Worm (Caenorhabditis elegans) whole organism, midembryonic: ENCODE data around the gene lgc-15.

Experiments used
- T22C8.4 ChIP-seq: fragments of 200-800 bp; sonication (Bioruptor generic); IDR thresholded peaks from 2 replicates; pipeline ENCODE4 v1.3.6; 2022; ENCODE audit warnings: missing genetic modification characterization, missing compliant biosample characterization
- cog-1 ChIP-seq: sonication (generic microtip); optimal IDR thresholded peaks from 2 replicates; lab custom pipeline; 2016; ENCODE audit warnings: missing genetic modification characterization, missing compliant biosample characterization
- flt-1 ChIP-seq: fragments of 200-800 bp; sonication (Bioruptor generic); IDR thresholded peaks from 2 replicates; pipeline ENCODE4 v1.3.6; 2022; ENCODE audit warnings: missing genetic modification characterization, missing compliant biosample characterization
- klf-2 ChIP-seq: fragments of 200-800 bp; sonication (Bioruptor generic); conservative IDR thresholded peaks from 2 replicates; pipeline ENCODE4 v1.3.6; 2022; ENCODE audit warnings: missing genetic modification reagents, missing genetic modification characterization, missing compliant biosample characterization
- ref-1 ChIP-seq: fragments of 200-800 bp; sonication (Bioruptor generic); conservative IDR thresholded peaks from 2 replicates; pipeline ENCODE4 v1.3.6; 2022; ENCODE audit warnings: missing genetic modification reagents, missing genetic modification characterization, missing compliant biosample characterization
- tab-1 ChIP-seq: fragments of 200-800 bp; sonication (Bioruptor generic); IDR thresholded peaks from 2 replicates; pipeline ENCODE4 v1.3.6; 2022; ENCODE audit warnings: missing genetic modification characterization, missing compliant biosample characterization
- ztf-23 ChIP-seq: fragments of 200-800 bp; sonication (Bioruptor generic); IDR thresholded peaks from 2 replicates; pipeline ENCODE4 v1.3.6; 2022; ENCODE audit warnings: missing genetic modification reagents, missing genetic modification characterization, missing compliant biosample characterization
- ztf-29 ChIP-seq: fragments of 200-800 bp; sonication (Bioruptor generic); IDR thresholded peaks from 2 replicates; pipeline ENCODE4 v1.3.6; 2022; ENCODE audit warnings: missing genetic modification reagents, missing genetic modification characterization, missing compliant biosample characterization

DNA sequence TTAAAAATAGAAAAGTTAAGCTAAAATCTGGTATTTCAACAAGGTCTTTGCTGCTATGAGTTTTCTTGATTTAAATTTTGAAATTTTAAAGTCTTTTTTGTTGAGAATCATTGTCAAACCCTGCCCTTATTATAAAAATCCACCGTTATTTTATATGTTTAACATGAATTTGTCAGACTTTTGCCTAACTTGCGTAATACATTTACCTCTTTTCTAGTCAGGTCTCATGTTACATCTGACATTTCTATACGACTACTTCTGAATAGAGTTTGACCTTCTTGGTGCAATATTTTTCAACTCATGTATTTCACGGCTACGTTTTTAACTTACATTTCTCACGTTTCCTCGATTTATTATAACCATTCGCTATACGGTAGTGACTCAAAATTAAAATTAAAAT is at the start of gene lgc-15:
- TF ChIP-seq ref-1, result no peak
- no peak for TF ChIP-seq klf-2 (GFP tag; lab: Robert Waterston, UW)
- no peak for TF ChIP-seq cog-1 (tag; lab: Kevin White, UChicago)
- TF ChIP-seq flt-1 (GFP tag; lab: Robert Waterston, UW), result no peak
- no peak for TF ChIP-seq ztf-23 (GFP tag; lab: Robert Waterston, UW)
- no peak for TF ChIP-seq tab-1 (GFP tag; lab: Robert Waterston, UW)
- no peak for TF ChIP-seq T22C8.4 (GFP tag; lab: Robert Waterston, UW)
- no peak for TF ChIP-seq ztf-29 (GFP tag; lab: Robert Waterston, UW)
